Fruit fly (Drosophila melanogaster) whole organism, prepupa: ENCODE measurements around the gene CG42781.

Experiments used
- CG11294 ChIP-seq: fragments of 200-800 bp; sonication (Bioruptor generic); IDR thresholded peaks from 2 replicates; pipeline ENCODE4 v1.3.6; 2022; ENCODE audit warnings: missing biosample characterization, missing genetic modification characterization
- CG6854 ChIP-seq: fragments of 200-800 bp; sonication (Bioruptor generic); optimal IDR thresholded peaks from 2 replicates; lab custom pipeline; 2017; ENCODE audit warnings: missing biosample characterization, mild to moderate bottlenecking, missing genetic modification characterization
- ss ChIP-seq, 2 experiments: fragments of 200-800 bp; sonication (Bioruptor generic); optimal IDR thresholded peaks; 2 replicates in 1 of 2; 3 replicates in 1 of 2; lab custom pipeline; 2017 to 2018; ENCODE audit warnings: mild to moderate bottlenecking in 2 of 2, missing biosample characterization in 2 of 2, missing genetic modification characterization in 2 of 2, moderate library complexity in 1 of 2

DNA sequence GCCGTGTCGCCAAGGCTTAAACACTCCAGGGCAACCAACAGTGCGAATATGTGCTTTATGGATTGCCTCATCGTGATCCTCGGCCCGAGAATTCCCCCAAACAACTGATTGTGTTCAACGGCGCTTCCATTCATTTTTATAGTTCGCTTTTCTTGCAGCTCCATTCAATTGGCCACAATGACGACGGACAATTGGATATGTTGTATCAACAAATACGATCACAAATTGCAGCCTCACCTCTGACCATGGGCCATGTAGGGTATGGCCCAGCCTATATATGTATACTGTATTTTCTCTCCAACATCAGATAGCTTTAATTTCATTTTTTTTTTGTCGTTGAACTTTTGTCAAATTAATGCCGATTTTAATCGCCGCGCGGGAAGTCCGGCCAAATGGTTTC lies 42.0 kb upstream of the CG42781 start, which contains the start of gene CG15036:
- TF ChIP-seq CG6854: no peak
- no peak for TF ChIP-seq ss (GFP tag; optimal IDR thresholded peaks at IDR 0.05; lab: Kevin White, UChicago)
- no peak for TF ChIP-seq CG11294
